Fruit fly (Drosophila melanogaster) S2 (cell line): ENCODE measurements around the gene Inx3.

ENCODE experiments used
- CG8478 ChIP-seq: fragments of >200 bp; optimal IDR thresholded peaks from 2 replicates; lab custom pipeline; 2018
- CTCF ChIP-seq, 2 experiments: fragments of >200 bp; optimal IDR thresholded peaks; 2 replicates each; lab custom pipeline; 2018

- TF ChIP-seq CG8478 (lab: Kevin White, UChicago) (no peak), CTCF (optimal IDR thresholded peaks at IDR 0.05; lab: Kevin White, UChicago) (no peak)
These were observed 17.3 kb downstream of the Inx3 start for dm6 chr3R:28841968-28842367.
